Fruit fly (Drosophila melanogaster): Measurements from ENCODE around the gene CG32176.

CG32176 gene

DNA sequence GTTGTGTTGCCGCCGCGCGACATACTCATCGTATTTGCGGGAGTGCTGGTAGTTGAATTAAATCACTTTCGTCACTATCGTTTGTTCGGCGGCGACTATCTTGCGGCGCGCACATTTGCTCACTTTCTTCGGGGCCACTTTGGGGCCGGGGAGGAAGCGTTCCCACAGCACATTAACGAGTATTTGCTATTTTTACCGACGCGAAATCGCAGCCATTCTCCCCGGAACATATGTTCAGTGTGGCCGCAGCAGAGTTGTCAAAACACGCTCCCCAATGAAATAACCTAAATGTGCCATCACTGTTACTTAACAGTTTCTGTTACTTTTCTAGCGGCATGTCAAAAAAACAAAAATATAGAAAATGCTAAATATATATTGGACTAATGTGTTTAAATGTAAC is 721 bp upstream of the CG32176 start, which contains the start of gene frc:
TSS of gene frc (minus strand) at position 244 of the 400 bp plus-strand sequence.
- 0 out of 2 replicates have a peak, but pooled peaks have one; percentile 24 for TF ChIP-seq CG15336 (GFP tag; IDR thresholded peaks at IDR 0.05)
- TF ChIP-seq dsx (GFP tag; optimal IDR thresholded peaks at IDR 0.05; ENCODE audit: poor library complexity, severe bottlenecking) = peak; percentile 16
- peak in 1 of 2 experiments; percentile 21 for TF ChIP-seq ss (GFP tag; optimal IDR thresholded peaks at IDR 0.05)
- no peak for TF ChIP-seq CG3919 (GFP tag; optimal IDR thresholded peaks at IDR 0.05)
- TF ChIP-seq CG8632 (GFP tag; optimal IDR thresholded peaks at IDR 0.05) = no peak
- 0 out of 3 replicates have a peak, but pooled peaks have one; percentile 16 for TF ChIP-seq CG8119 (GFP tag; IDR thresholded peaks at IDR 0.05)
- TF ChIP-seq Eip78C (GFP tag) = no peak
- TF ChIP-seq eg (GFP tag; IDR thresholded peaks at IDR 0.05) = 0 out of 3 replicates have a peak, but pooled peaks have one; percentile 13

dm6 chr3L:17436331-17436730 is 2.7 kb downstream of the CG32176 start, which contains the start of gene CG12229:
TSS of gene CG12229 (minus strand) at chr3L:17436431.
- TF ChIP-seq Sox15 (GFP tag; optimal IDR thresholded peaks at IDR 0.05) (no peak), salr (GFP tag; optimal IDR thresholded peaks at IDR 0.05) (no peak), Hr4 (GFP tag; optimal IDR thresholded peaks at IDR 0.05) (no peak), Eip78C (GFP tag) (no peak), Smox (GFP tag; optimal IDR thresholded peaks at IDR 0.05) (no peak), CG1621 (tag; optimal IDR thresholded peaks at IDR 0.05) (no peak), acj6 (GFP tag; optimal IDR thresholded peaks at IDR 0.05) (no peak)

DNA sequence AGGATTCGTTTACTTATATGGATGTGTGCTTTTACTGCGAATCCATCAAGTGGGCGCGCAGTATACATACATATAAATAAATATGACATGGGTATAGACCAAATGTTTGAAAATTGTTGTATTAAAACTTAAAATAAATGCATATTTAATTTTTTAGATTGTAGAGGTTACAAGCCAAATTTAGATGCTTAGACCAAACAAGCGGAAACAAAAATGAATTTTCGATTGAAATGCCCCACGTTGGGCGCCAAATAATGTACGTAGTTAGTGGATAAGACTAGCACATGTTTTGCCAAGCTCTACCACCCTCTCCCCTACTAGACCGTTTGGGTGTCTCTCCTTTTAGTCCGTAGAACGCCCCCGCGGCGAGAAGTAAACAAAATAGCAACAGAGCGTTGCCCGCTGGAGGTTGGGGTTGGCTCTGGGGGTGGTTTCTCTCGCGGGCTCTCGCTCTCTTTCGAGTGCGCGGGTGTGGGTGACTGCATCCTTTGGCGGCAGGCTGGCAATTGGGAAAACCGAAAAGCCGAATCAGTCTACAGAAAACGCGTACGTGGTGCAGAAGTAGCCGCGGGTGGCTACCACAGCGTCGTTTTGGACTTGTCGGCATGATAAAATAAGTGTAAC is 5.3 kb downstream of the CG32176 start, which contains the start of gene CG18265:
TSS of gene CG18265 (plus strand) at position 530 of the 624 bp plus-strand sequence.
- TF ChIP-seq CG7368 (GFP tag; optimal IDR thresholded peaks at IDR 0.05) = peak; percentile 4
- TF ChIP-seq CG9139 (GFP tag; optimal IDR thresholded peaks at IDR 0.05) = no peak
- TF ChIP-seq ss (GFP tag; optimal IDR thresholded peaks at IDR 0.05) = no peak
- no peak for TF ChIP-seq CG15336 (GFP tag; IDR thresholded peaks at IDR 0.05)

DNA sequence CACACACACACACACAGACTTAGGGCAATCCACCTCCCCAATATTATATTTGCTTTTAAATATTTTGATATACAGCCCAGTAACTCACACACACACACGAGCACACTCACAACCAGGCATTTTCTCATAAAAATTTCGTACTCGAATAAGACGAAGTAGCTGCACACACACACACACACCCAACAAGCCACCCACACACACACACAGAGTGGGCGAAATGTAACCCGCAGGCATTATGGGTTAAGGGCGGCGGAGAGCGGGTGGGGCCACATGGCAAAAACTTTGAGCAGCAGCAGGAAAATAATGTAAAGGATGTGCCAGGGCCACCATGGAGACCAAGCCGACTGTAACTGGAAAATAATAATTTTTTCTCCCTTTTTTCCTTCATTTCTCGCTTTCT is 7.9 kb downstream of the CG32176 start:
- TF ChIP-seq dac (GFP tag; optimal IDR thresholded peaks at IDR 0.05) (no peak), Ets21C (GFP tag; optimal IDR thresholded peaks at IDR 0.05) (no peak), CG11294 (GFP tag; IDR thresholded peaks at IDR 0.05) (no peak), Eip78C (GFP tag) (no peak), CG31627 (GFP tag; optimal IDR thresholded peaks at IDR 0.05) (no peak), lz (GFP tag; optimal IDR thresholded peaks at IDR 0.05) (no peak), topi (GFP tag; optimal IDR thresholded peaks at IDR 0.05) (no peak), Smox (GFP tag; optimal IDR thresholded peaks at IDR 0.05) (no peak), esn (GFP tag; optimal IDR thresholded peaks at IDR 0.05) (no peak), fkh (GFP tag; optimal IDR thresholded peaks at IDR 0.05) (no peak), spab (GFP tag; optimal IDR thresholded peaks at IDR 0.05) (no peak), CG4318 (GFP tag; optimal IDR thresholded peaks at IDR 0.05) (no peak), Sox15 (GFP tag; optimal IDR thresholded peaks at IDR 0.05) (no peak), fd85E (GFP tag; optimal IDR thresholded peaks at IDR 0.05) (no peak), CG8632 (GFP tag; optimal IDR thresholded peaks at IDR 0.05) (no peak), Eip93F (GFP tag; optimal IDR thresholded peaks at IDR 0.05) (no peak), Hr4 (GFP tag; optimal IDR thresholded peaks at IDR 0.05) (no peak), Blimp-1 (GFP tag; optimal IDR thresholded peaks at IDR 0.05) (no peak)

dm6 chr3L:17444569-17444968 is 10.9 kb downstream of the CG32176 start:
- no peak for TF ChIP-seq dac (GFP tag; optimal IDR thresholded peaks at IDR 0.05)
- TF ChIP-seq acj6 (GFP tag; optimal IDR thresholded peaks at IDR 0.05) = no peak
- TF ChIP-seq CG8632 (GFP tag; optimal IDR thresholded peaks at IDR 0.05) = no peak
- no peak for TF ChIP-seq CG31627 (GFP tag; optimal IDR thresholded peaks at IDR 0.05)
- no peak for TF ChIP-seq ss (GFP tag; optimal IDR thresholded peaks at IDR 0.05)
- TF ChIP-seq fd59A (GFP tag; optimal IDR thresholded peaks at IDR 0.05) = no peak
- no peak for TF ChIP-seq pdm3 (GFP tag; optimal IDR thresholded peaks at IDR 0.05)
- TF ChIP-seq CG15336 (GFP tag; IDR thresholded peaks at IDR 0.05) = no peak
- no peak for TF ChIP-seq Hr38 (GFP tag; optimal IDR thresholded peaks at IDR 0.05)
- no peak for TF ChIP-seq achi (GFP tag; optimal IDR thresholded peaks at IDR 0.05)
- TF ChIP-seq svp (GFP tag) = no peak
- TF ChIP-seq CG32006 (GFP tag; optimal IDR thresholded peaks at IDR 0.05) = no peak
- TF ChIP-seq CG10669 (GFP tag; optimal IDR thresholded peaks at IDR 0.05) = no peak
- no peak for TF ChIP-seq fd85E (GFP tag; optimal IDR thresholded peaks at IDR 0.05)
- no peak for TF ChIP-seq CG9139 (GFP tag; optimal IDR thresholded peaks at IDR 0.05)
